Fruit fly (Drosophila melanogaster) whole organism, prepupa: ENCODE measurements around the gene CG13784.

Experiments
- CG11294 ChIP-seq: fragments of 200-800 bp; sonication (Bioruptor generic); IDR thresholded peaks from 2 replicates; pipeline ENCODE4 v1.3.6; 2022; ENCODE audit warnings: missing biosample characterization, missing genetic modification characterization
- CG31627 ChIP-seq: fragments of 200-800 bp; sonication (Bioruptor generic); optimal IDR thresholded peaks from 3 replicates; lab custom pipeline; 2016; ENCODE audit warnings: missing biosample characterization, missing genetic modification characterization
- CG32006 ChIP-seq: fragments of 200-800 bp; sonication (Bioruptor generic); optimal IDR thresholded peaks from 3 replicates; lab custom pipeline; 2017; ENCODE audit warnings: missing biosample characterization, mild to moderate bottlenecking, missing genetic modification characterization
- CG6163 ChIP-seq: fragments of 200-800 bp; sonication (Bioruptor generic); IDR thresholded peaks from 3 replicates; pipeline ENCODE4 v1.3.6; 2022; ENCODE audit warnings: missing biosample characterization, missing genetic modification characterization
- Eip93F ChIP-seq: fragments of 200-800 bp; sonication (Bioruptor generic); optimal IDR thresholded peaks from 2 replicates; lab custom pipeline; 2016; ENCODE audit warnings: missing biosample characterization, mild to moderate bottlenecking, missing genetic modification characterization

dm6 chr2L:7232713-7233112 is 12.9 kb upstream of the CG13784 start, which contains the start of gene CG43800:
- TF ChIP-seq CG31627 (GFP tag; lab: Kevin White, UChicago), result no peak
- TF ChIP-seq CG11294, result no peak
- TF ChIP-seq CG6163 (GFP tag; lab: Robert Waterston, UW), result no peak
- no peak for TF ChIP-seq Eip93F
- TF ChIP-seq CG32006, result no peak
